Worm (Caenorhabditis elegans) whole organism, L4/young adult: ENCODE data around the gene sru-42.

Experiments used
- dao-5 ChIP-seq: sonication (generic microtip); optimal IDR thresholded peaks from 2 replicates; lab custom pipeline; 2016; ENCODE audit warnings: missing genotype, missing genetic modification characterization, moderate library complexity, missing compliant biosample characterization
- him-1 ChIP-seq: sonication (generic microtip); optimal IDR thresholded peaks from 2 replicates; lab custom pipeline; 2016; ENCODE audit warnings: missing genotype, missing genetic modification reagents, missing genetic modification characterization, missing compliant biosample characterization

ce11 chrV:15668870-15669269 is 18.6 kb downstream of the sru-42 start, which contains the start of gene K06B4.4:
- TF ChIP-seq him-1 (tag; lab: Kevin White, UChicago) (no peak), dao-5 (tag; lab: Kevin White, UChicago) (no peak)
